Fruit fly (Drosophila melanogaster): ENCODE data around the gene Ugt302C1.

Ugt302C1 gene

DNA sequence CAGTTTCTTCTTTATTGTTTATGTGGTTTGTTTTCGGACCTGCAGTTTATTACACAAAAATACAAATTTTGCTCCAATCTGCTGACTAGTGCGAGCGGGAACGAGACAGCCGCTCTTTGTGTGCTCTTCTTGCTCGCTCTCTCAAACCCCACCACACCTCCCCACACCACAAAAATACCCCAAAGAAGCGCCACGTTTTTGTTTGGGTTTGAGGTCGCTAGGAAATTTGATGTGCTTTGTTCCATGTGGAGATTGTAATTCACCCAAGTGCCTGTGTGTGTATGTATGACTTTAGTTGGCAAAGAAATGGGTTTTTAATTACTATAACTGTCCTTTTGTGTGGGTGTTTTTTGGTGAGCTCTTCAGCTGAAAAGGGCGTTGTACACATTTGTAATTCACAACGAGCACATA is 41.2 kb downstream of the Ugt302C1 start (continued):
- TF ChIP-seq mam (GFP tag; optimal IDR thresholded peaks at IDR 0.05), result no peak
- no peak for TF ChIP-seq stc (GFP tag; IDR thresholded peaks at IDR 0.05)
- TF ChIP-seq CG8944 (GFP tag; optimal IDR thresholded peaks at IDR 0.05), result no peak
- no peak for TF ChIP-seq chif (GFP tag; optimal IDR thresholded peaks at IDR 0.05)
- TF ChIP-seq CG1602 (GFP tag; optimal IDR thresholded peaks at IDR 0.05), result no peak
- TF ChIP-seq CG10209 (GFP tag; optimal IDR thresholded peaks at IDR 0.05), result no peak
- TF ChIP-seq Rfx (GFP tag; IDR thresholded peaks at IDR 0.05), result peak; percentile 44; the same call in 1 of the 2 replicates
- TF ChIP-seq CG16779 (GFP tag; IDR thresholded peaks at IDR 0.05), result 0 out of 2 replicates have a peak, but pooled peaks have one; percentile 14
- TF ChIP-seq CG4854 (GFP tag; optimal IDR thresholded peaks at IDR 0.05), result no peak
- TF ChIP-seq ci (GFP tag; IDR thresholded peaks at IDR 0.05), result peak; percentile 60; the same call in 2 of the 3 replicates
- no peak for TF ChIP-seq CG6854 (GFP tag; optimal IDR thresholded peaks at IDR 0.05)
- no peak for TF ChIP-seq corto (GFP tag; optimal IDR thresholded peaks at IDR 0.05)
- peak; percentile 15 for TF ChIP-seq Blimp-1 (GFP tag; optimal IDR thresholded peaks at IDR 0.05)
- TF ChIP-seq CG17612 (GFP tag; IDR thresholded peaks at IDR 0.05), result no peak
- TF ChIP-seq MTF-1 (GFP tag; optimal IDR thresholded peaks at IDR 0.05; ENCODE audit: borderline replicate concordance), result peak; percentile 4
- no peak for TF ChIP-seq zen (tag; optimal IDR thresholded peaks at IDR 0.05)
- TF ChIP-seq CG6683 (GFP tag; optimal IDR thresholded peaks at IDR 0.05), result no peak
- TF ChIP-seq CG4424 (GFP tag; optimal IDR thresholded peaks at IDR 0.05), result no peak
- peak; percentile 46; the same call in 1 of the 2 replicates for TF ChIP-seq Xrp1 (GFP tag; IDR thresholded peaks at IDR 0.05)
- no peak for TF ChIP-seq NfI (GFP tag; optimal IDR thresholded peaks at IDR 0.05)
- TF ChIP-seq CG18476 (GFP tag; optimal IDR thresholded peaks at IDR 0.05), result no peak
- peak; percentile 31 for TF ChIP-seq mirr (GFP tag; optimal IDR thresholded peaks at IDR 0.05)
- TF ChIP-seq Nf-YB (GFP tag; optimal IDR thresholded peaks at IDR 0.05), result no peak
- no peak for TF ChIP-seq CG12219 (GFP tag; optimal IDR thresholded peaks at IDR 0.05)
- TF ChIP-seq CG4404 (GFP tag; IDR thresholded peaks at IDR 0.05), result no peak
- no peak for TF ChIP-seq CG2712 (tag; optimal IDR thresholded peaks at IDR 0.05)
- TF ChIP-seq YL-1 (GFP tag; optimal IDR thresholded peaks at IDR 0.05), result no peak
- peak; percentile 17 for TF ChIP-seq Hmr (GFP tag; optimal IDR thresholded peaks at IDR 0.05)
- TF ChIP-seq CG10366 (GFP tag; IDR thresholded peaks at IDR 0.05), result no peak
- no peak for TF ChIP-seq CG11696 (GFP tag; IDR thresholded peaks at IDR 0.05)
- no peak for TF ChIP-seq Dip2 (GFP tag; IDR thresholded peaks at IDR 0.05)
- TF ChIP-seq stwl (tag; optimal IDR thresholded peaks at IDR 0.05), result no peak
- no peak for TF ChIP-seq Mad (GFP tag; optimal IDR thresholded peaks at IDR 0.05)
- no peak for TF ChIP-seq nerfin-2 (GFP tag; IDR thresholded peaks at IDR 0.05; ENCODE audit: partially characterized antibody)
- TF ChIP-seq dimm (GFP tag; IDR thresholded peaks at IDR 0.05), result no peak
- peak; percentile 3 for TF ChIP-seq CG17385 (GFP tag; optimal IDR thresholded peaks at IDR 0.05)
- TF ChIP-seq CG5245 (GFP tag; optimal IDR thresholded peaks at IDR 0.05), result no peak
- no peak for TF ChIP-seq CG7556 (GFP tag; optimal IDR thresholded peaks at IDR 0.05)
- TF ChIP-seq salm (tag; optimal IDR thresholded peaks at IDR 0.05), result no peak
- peak; percentile 49 for TF ChIP-seq Bgb (GFP tag; IDR thresholded peaks at IDR 0.05; ENCODE audit: partially characterized antibody)
- no peak for TF ChIP-seq CG10565 (GFP tag; optimal IDR thresholded peaks at IDR 0.05)
- TF ChIP-seq CG15514 (GFP tag; optimal IDR thresholded peaks at IDR 0.05), result peak; percentile 11
- peak; percentile 50 for TF ChIP-seq CG12071 (GFP tag; optimal IDR thresholded peaks at IDR 0.05)
- peak; percentile 3 for TF ChIP-seq HmgD (GFP tag; optimal IDR thresholded peaks at IDR 0.05)
- TF ChIP-seq gsb (GFP tag; IDR thresholded peaks at IDR 0.05), result no peak
- TF ChIP-seq CG30403 (GFP tag; optimal IDR thresholded peaks at IDR 0.05), result no peak
- no peak for TF ChIP-seq Hr3 (GFP tag; optimal IDR thresholded peaks at IDR 0.05)
- TF ChIP-seq Poxn (GFP tag; IDR thresholded peaks at IDR 0.05), result no peak
- no peak for TF ChIP-seq CG6813 (GFP tag; optimal IDR thresholded peaks at IDR 0.05)
- TF ChIP-seq scrt (GFP tag; optimal IDR thresholded peaks at IDR 0.05), result peak; percentile 56
- no peak for TF ChIP-seq fd3F (GFP tag; optimal IDR thresholded peaks at IDR 0.05)
